Fruit fly (Drosophila melanogaster): Measurements from ENCODE around the gene sty.

Gene sty

dm6 chr3L:3471174-3471573 lies 46.4 kb upstream of the sty start, which contains the start of gene CG14971 (continued):
- peak; percentile 40 for TF ChIP-seq lz (GFP tag; optimal IDR thresholded peaks at IDR 0.05)
- TF ChIP-seq dac (GFP tag; optimal IDR thresholded peaks at IDR 0.05) = no peak
- TF ChIP-seq Eip93F (GFP tag; optimal IDR thresholded peaks at IDR 0.05) = no peak
- TF ChIP-seq Sox102F (GFP tag; optimal IDR thresholded peaks at IDR 0.05) = peak; percentile 7
- TF ChIP-seq CG6792 (GFP tag; optimal IDR thresholded peaks at IDR 0.05) = no peak
- peak; percentile 60 for TF ChIP-seq Eip78C (GFP tag)
- no peak for TF ChIP-seq Blimp-1 (GFP tag; optimal IDR thresholded peaks at IDR 0.05)
- TF ChIP-seq CG9139 (GFP tag; optimal IDR thresholded peaks at IDR 0.05) = no peak
- no peak for TF ChIP-seq ss (GFP tag; optimal IDR thresholded peaks at IDR 0.05)
- no peak for TF ChIP-seq CG3919 (GFP tag; optimal IDR thresholded peaks at IDR 0.05)
- TF ChIP-seq CG31627 (GFP tag; optimal IDR thresholded peaks at IDR 0.05) = peak; percentile 31
- no peak for TF ChIP-seq salr (GFP tag; optimal IDR thresholded peaks at IDR 0.05)
- TF ChIP-seq Lpt (GFP tag; optimal IDR thresholded peaks at IDR 0.05) = no peak
- no peak for TF ChIP-seq dsx (GFP tag; optimal IDR thresholded peaks at IDR 0.05; ENCODE audit: poor library complexity, severe bottlenecking)
- no peak for TF ChIP-seq CG11294 (GFP tag; IDR thresholded peaks at IDR 0.05)
- no peak for TF ChIP-seq CG6808 (GFP tag; optimal IDR thresholded peaks at IDR 0.05)
- TF ChIP-seq pdm3 (GFP tag; optimal IDR thresholded peaks at IDR 0.05) = no peak
- TF ChIP-seq Met (GFP tag; optimal IDR thresholded peaks at IDR 0.05) = no peak
- TF ChIP-seq Eip75B (GFP tag; optimal IDR thresholded peaks at IDR 0.05) = no peak
- TF ChIP-seq CG6163 (GFP tag; IDR thresholded peaks at IDR 0.05) = no peak
- peak; percentile 27 for TF ChIP-seq cyc (GFP tag; optimal IDR thresholded peaks at IDR 0.05)
- no peak for TF ChIP-seq CG15336 (GFP tag; IDR thresholded peaks at IDR 0.05)
- TF ChIP-seq net (GFP tag; optimal IDR thresholded peaks at IDR 0.05) = no peak
- TF ChIP-seq Hr38 (GFP tag; optimal IDR thresholded peaks at IDR 0.05) = no peak
- TF ChIP-seq Sox15 (GFP tag; optimal IDR thresholded peaks at IDR 0.05) = no peak

dm6 chr3L:3469709-3470108 lies 45.0 kb upstream of the sty start:
- TF ChIP-seq Eip93F (GFP tag; optimal IDR thresholded peaks at IDR 0.05) (peak; percentile 3), vri (GFP tag; optimal IDR thresholded peaks at IDR 0.05) (peak; percentile 56), Sox15 (GFP tag; optimal IDR thresholded peaks at IDR 0.05) (no peak)

dm6 chr3L:3466200-3466599 lies 41.5 kb upstream of the sty start, which contains the start of gene CycJ:
CycJ (plus strand) TSS chr3L:3466428.
- no peak for TF ChIP-seq CG6276 (GFP tag; optimal IDR thresholded peaks at IDR 0.05)
- no peak for TF ChIP-seq CG6163 (GFP tag; IDR thresholded peaks at IDR 0.05)
- TF ChIP-seq Hr39 (GFP tag; optimal IDR thresholded peaks at IDR 0.05) = no peak
- no peak for TF ChIP-seq CG8119 (GFP tag; IDR thresholded peaks at IDR 0.05)
- TF ChIP-seq Eip78C (GFP tag) = peak; percentile 18
- TF ChIP-seq CG15336 (GFP tag; IDR thresholded peaks at IDR 0.05) = no peak
- TF ChIP-seq esn (GFP tag; optimal IDR thresholded peaks at IDR 0.05) = no peak

dm6 chr3L:3461557-3462414 lies 37.1 kb upstream of the sty start:
- TF ChIP-seq Eip78C (GFP tag) = peak; percentile 67
- no peak for TF ChIP-seq Hr38 (GFP tag; optimal IDR thresholded peaks at IDR 0.05)
- peak; percentile 6 for TF ChIP-seq Ets96B (tag; optimal IDR thresholded peaks at IDR 0.05)
- TF ChIP-seq dsx (GFP tag; optimal IDR thresholded peaks at IDR 0.05; ENCODE audit: poor library complexity, severe bottlenecking) = peak; percentile 52
- 0 out of 3 replicates have a peak, but pooled peaks have one; percentile 11 for TF ChIP-seq CG6163 (GFP tag; IDR thresholded peaks at IDR 0.05)

- TF ChIP-seq CG11902 (GFP tag; optimal IDR thresholded peaks at IDR 0.05) (no peak), Eip78C (GFP tag) (no peak), Blimp-1 (GFP tag; optimal IDR thresholded peaks at IDR 0.05) (no peak), CG4318 (GFP tag; optimal IDR thresholded peaks at IDR 0.05) (no peak), fd59A (GFP tag; optimal IDR thresholded peaks at IDR 0.05) (no peak), OdsH (GFP tag; optimal IDR thresholded peaks at IDR 0.05) (no peak), pdm3 (GFP tag; optimal IDR thresholded peaks at IDR 0.05) (no peak), Sox15 (GFP tag; optimal IDR thresholded peaks at IDR 0.05) (no peak), Eip75B (GFP tag; optimal IDR thresholded peaks at IDR 0.05) (no peak), CG8119 (GFP tag; IDR thresholded peaks at IDR 0.05) (no peak)
Measured at dm6 chr3L:3461119-3461518, 36.4 kb upstream of the sty start, which contains the start of the genes CG46463 and armi. CG46463 (plus strand) TSS chr3L:3461315. armi (plus strand) TSS chr3L:3461317.
